Fruit fly (Drosophila melanogaster): ENCODE measurements around the gene Ino80.

The Ino80 gene

dm6 chr3R:19362879-19363278, 40.1 kb downstream of the Ino80 start:
- TF ChIP-seq woc (GFP tag; optimal IDR thresholded peaks at IDR 0.05) (no peak), foxo (GFP tag; optimal IDR thresholded peaks at IDR 0.05) (peak in 1 of 2 experiments; percentile 29), HLH106 (tag; optimal IDR thresholded peaks at IDR 0.05) (no peak), lola (GFP tag; optimal IDR thresholded peaks at IDR 0.05) (no peak)

- no peak for TF ChIP-seq N (GFP tag; optimal IDR thresholded peaks at IDR 0.05)
- no peak for TF ChIP-seq lola (GFP tag; optimal IDR thresholded peaks at IDR 0.05)
- no peak for TF ChIP-seq ey (GFP tag; optimal IDR thresholded peaks at IDR 0.05)
- TF ChIP-seq dmrt93B (GFP tag; optimal IDR thresholded peaks at IDR 0.05), result no peak
- TF ChIP-seq OdsH (GFP tag; optimal IDR thresholded peaks at IDR 0.05), result no peak
- TF ChIP-seq Hr78 (GFP tag; optimal IDR thresholded peaks at IDR 0.05), result no peak
- TF ChIP-seq brk (GFP tag; optimal IDR thresholded peaks at IDR 0.05), result no peak
- no peak for TF ChIP-seq woc (GFP tag; optimal IDR thresholded peaks at IDR 0.05)
- TF ChIP-seq Vsx2 (GFP tag; optimal IDR thresholded peaks at IDR 0.05; ENCODE audit: partially characterized antibody), result no peak
- TF ChIP-seq CG9705 (GFP tag; optimal IDR thresholded peaks at IDR 0.05), result no peak
- no peak for TF ChIP-seq CG32264 (GFP tag; optimal IDR thresholded peaks at IDR 0.05)
- TF ChIP-seq sage (GFP tag; optimal IDR thresholded peaks at IDR 0.05), result no peak
- no peak for TF ChIP-seq Rel (GFP tag; optimal IDR thresholded peaks at IDR 0.05)
- no peak for TF ChIP-seq Rel (tag; optimal IDR thresholded peaks at IDR 0.05)
- no peak for TF ChIP-seq fru (GFP tag; optimal IDR thresholded peaks at IDR 0.05)
- no peak for TF ChIP-seq Hr83 (GFP tag; optimal IDR thresholded peaks at IDR 0.05; ENCODE audit: poor library complexity, severe bottlenecking)
- no peak for TF ChIP-seq Dfd (GFP tag; optimal IDR thresholded peaks at IDR 0.05)
These were observed 49.2 kb downstream of the Ino80 start, which contains the start of gene CG43203 for dm6 chr3R:19353751-19354150. Gene CG43203 (plus strand): TSS chr3R:19354051.

dm6 chr3R:19352121-19352520, 50.8 kb downstream of the Ino80 start:
- no peak for TF ChIP-seq OdsH (GFP tag; optimal IDR thresholded peaks at IDR 0.05)
- no peak for TF ChIP-seq Hr78 (GFP tag; optimal IDR thresholded peaks at IDR 0.05)
- TF ChIP-seq usp (GFP tag; optimal IDR thresholded peaks at IDR 0.05), result no peak
- TF ChIP-seq ey (GFP tag; optimal IDR thresholded peaks at IDR 0.05), result no peak
- no peak for TF ChIP-seq Jra (GFP tag; optimal IDR thresholded peaks at IDR 0.05)
- TF ChIP-seq GATAd (GFP tag; optimal IDR thresholded peaks at IDR 0.05), result no peak
- TF ChIP-seq Dfd (GFP tag; optimal IDR thresholded peaks at IDR 0.05), result no peak
- no peak for TF ChIP-seq foxo (GFP tag; optimal IDR thresholded peaks at IDR 0.05)
- no peak for TF ChIP-seq brk (GFP tag; optimal IDR thresholded peaks at IDR 0.05)
- TF ChIP-seq Hr83 (GFP tag; optimal IDR thresholded peaks at IDR 0.05; ENCODE audit: poor library complexity, severe bottlenecking), result no peak
- no peak for TF ChIP-seq N (GFP tag; optimal IDR thresholded peaks at IDR 0.05)
- no peak for TF ChIP-seq CG32264 (GFP tag; optimal IDR thresholded peaks at IDR 0.05)
- TF ChIP-seq psq (GFP tag; optimal IDR thresholded peaks at IDR 0.05), result no peak
- TF ChIP-seq HLH106 (tag; optimal IDR thresholded peaks at IDR 0.05), result no peak
- TF ChIP-seq dmrt93B (GFP tag; optimal IDR thresholded peaks at IDR 0.05), result no peak
- no peak for TF ChIP-seq Hnf4 (GFP tag; optimal IDR thresholded peaks at IDR 0.05)
- no peak for TF ChIP-seq sage (GFP tag; optimal IDR thresholded peaks at IDR 0.05)
- TF ChIP-seq Dif (GFP tag; optimal IDR thresholded peaks at IDR 0.05; ENCODE audit: partially characterized antibody), result no peak
- no peak for TF ChIP-seq Abd-B (GFP tag; optimal IDR thresholded peaks at IDR 0.05)

dm6 chr3R:19350375-19350943, 52.5 kb downstream of the Ino80 start:
- TF ChIP-seq psq (GFP tag; optimal IDR thresholded peaks at IDR 0.05) (no peak), N (GFP tag; optimal IDR thresholded peaks at IDR 0.05) (no peak), sv (GFP tag; optimal IDR thresholded peaks at IDR 0.05) (no peak), Hr78 (GFP tag; optimal IDR thresholded peaks at IDR 0.05) (no peak), fru (GFP tag; optimal IDR thresholded peaks at IDR 0.05) (no peak), foxo (GFP tag; optimal IDR thresholded peaks at IDR 0.05) (no peak), woc (GFP tag; optimal IDR thresholded peaks at IDR 0.05) (no peak), Abd-B (GFP tag; optimal IDR thresholded peaks at IDR 0.05) (no peak), OdsH (GFP tag; optimal IDR thresholded peaks at IDR 0.05) (no peak), br (GFP tag; optimal IDR thresholded peaks at IDR 0.05) (no peak), Hnf4 (GFP tag; optimal IDR thresholded peaks at IDR 0.05) (no peak), h (GFP tag; optimal IDR thresholded peaks at IDR 0.05) (no peak), rgr (GFP tag; optimal IDR thresholded peaks at IDR 0.05) (no peak), Myc (optimal IDR thresholded peaks at IDR 0.05) (no peak), Hr83 (GFP tag; optimal IDR thresholded peaks at IDR 0.05; ENCODE audit: poor library complexity, severe bottlenecking) (no peak), Rel (GFP tag; optimal IDR thresholded peaks at IDR 0.05) (no peak), Rel (tag; optimal IDR thresholded peaks at IDR 0.05) (no peak), Vsx2 (GFP tag; optimal IDR thresholded peaks at IDR 0.05; ENCODE audit: partially characterized antibody) (no peak), jim (GFP tag; optimal IDR thresholded peaks at IDR 0.05) (no peak)
